Worm (Caenorhabditis elegans): Measurements from ENCODE around the gene clh-5.

The clh-5 gene

ce11 chrII:9098505-9098904 is at the start of gene clh-5:
Gene clh-5 (minus strand): TSS chrII:9098605.
- TF ChIP-seq aly-2 (tag; optimal IDR thresholded peaks at IDR 0.05), result no peak
- no peak for TF ChIP-seq daf-12 (tag; optimal IDR thresholded peaks at IDR 0.05)
- TF ChIP-seq nhr-77 (tag; optimal IDR thresholded peaks at IDR 0.05), result no peak
- TF ChIP-seq fos-1 (tag; optimal IDR thresholded peaks at IDR 0.05), result no peak
- TF ChIP-seq nfya-1 (tag; optimal IDR thresholded peaks at IDR 0.05; ENCODE audit: insufficient read depth), result no peak
- no peak for TF ChIP-seq ceh-16 (tag; optimal IDR thresholded peaks at IDR 0.05)
- no peak for TF ChIP-seq nhr-76 (tag; optimal IDR thresholded peaks at IDR 0.05)
- TF ChIP-seq lin-39 (tag; optimal IDR thresholded peaks at IDR 0.05), result no peak
- no peak for TF ChIP-seq ZK546.5 (tag; optimal IDR thresholded peaks at IDR 0.05)
- TF ChIP-seq lin-15B (tag; optimal IDR thresholded peaks at IDR 0.05), result no peak
- TF ChIP-seq ztf-11 (tag; optimal IDR thresholded peaks at IDR 0.05), result no peak
- TF ChIP-seq ama-1 (optimal IDR thresholded peaks at IDR 0.05), result no peak
- no peak for TF ChIP-seq elt-2 (tag; optimal IDR thresholded peaks at IDR 0.05)
- TF ChIP-seq nhr-23 (tag; optimal IDR thresholded peaks at IDR 0.05), result no peak
- TF ChIP-seq nhr-25 (tag; optimal IDR thresholded peaks at IDR 0.05), result no peak
- TF ChIP-seq fkh-2 (tag; optimal IDR thresholded peaks at IDR 0.05), result no peak

ce11 chrII:9148079-9148478 is 49.7 kb upstream of the clh-5 start:
- TF ChIP-seq aly-2 (tag; optimal IDR thresholded peaks at IDR 0.05), result no peak
- no peak for TF ChIP-seq R02D3.7 (tag; optimal IDR thresholded peaks at IDR 0.05)
- TF ChIP-seq ama-1 (optimal IDR thresholded peaks at IDR 0.05), result no peak
- TF ChIP-seq fkh-2 (tag; optimal IDR thresholded peaks at IDR 0.05), result no peak
- TF ChIP-seq nhr-23 (tag; optimal IDR thresholded peaks at IDR 0.05), result no peak
- no peak for TF ChIP-seq ztf-4 (tag; optimal IDR thresholded peaks at IDR 0.05)

- TF ChIP-seq skn-1 (tag; optimal IDR thresholded peaks at IDR 0.05) (no peak), nhr-77 (tag; optimal IDR thresholded peaks at IDR 0.05) (no peak), nfya-1 (tag; optimal IDR thresholded peaks at IDR 0.05; ENCODE audit: insufficient read depth) (no peak), nhr-12 (tag; optimal IDR thresholded peaks at IDR 0.05) (no peak), ceh-9 (tag; optimal IDR thresholded peaks at IDR 0.05) (no peak), ZK546.5 (tag; optimal IDR thresholded peaks at IDR 0.05) (no peak), daf-12 (tag; optimal IDR thresholded peaks at IDR 0.05) (no peak), snpc-4 (tag; optimal IDR thresholded peaks at IDR 0.05) (no peak), elt-1 (tag; optimal IDR thresholded peaks at IDR 0.05) (no peak)
Observed at ce11 chrII:9145961-9146360, 47.6 kb upstream of the clh-5 start, which contains the start of gene W07A12.4. Gene W07A12.4 (plus strand): TSS chrII:9146261.

ce11 chrII:9144366-9144765 is 46.0 kb upstream of the clh-5 start:
- TF ChIP-seq nhr-76 (tag; optimal IDR thresholded peaks at IDR 0.05) (no peak), nhr-77 (tag; optimal IDR thresholded peaks at IDR 0.05) (no peak), elt-1 (tag; optimal IDR thresholded peaks at IDR 0.05) (no peak), nhr-67 (tag; optimal IDR thresholded peaks at IDR 0.05) (no peak)

DNA sequence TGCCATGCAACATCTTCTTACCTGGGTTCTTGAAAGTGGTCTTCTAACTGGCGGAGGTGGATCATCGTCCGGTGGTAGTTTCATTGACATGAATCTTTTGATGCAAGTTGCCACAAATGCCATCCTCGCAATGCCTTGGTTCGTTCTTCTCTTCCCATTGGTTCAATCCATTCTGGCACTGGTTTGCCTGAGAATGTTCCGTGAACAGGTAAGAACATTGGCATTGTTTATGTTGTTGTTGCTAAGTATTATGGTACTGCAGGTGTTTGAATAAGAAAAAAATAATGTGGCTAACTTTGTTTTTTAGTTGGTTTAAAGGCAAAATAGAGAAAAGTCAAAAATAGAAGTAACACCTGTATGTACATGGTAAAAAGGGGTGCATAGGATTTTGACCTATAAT is 45.4 kb upstream of the clh-5 start:
- TF ChIP-seq nhr-12 (tag; optimal IDR thresholded peaks at IDR 0.05), result no peak
- TF ChIP-seq sea-2 (GFP tag; optimal IDR thresholded peaks at IDR 0.05), result no peak
- TF ChIP-seq snpc-4 (tag; optimal IDR thresholded peaks at IDR 0.05), result no peak
- no peak for TF ChIP-seq unc-62 (GFP tag; optimal IDR thresholded peaks at IDR 0.05)
- TF ChIP-seq nhr-76 (tag; optimal IDR thresholded peaks at IDR 0.05), result no peak
- TF ChIP-seq skn-1 (tag; optimal IDR thresholded peaks at IDR 0.05), result no peak
- TF ChIP-seq nhr-28 (tag; optimal IDR thresholded peaks at IDR 0.05), result no peak
- no peak for TF ChIP-seq nfya-1 (tag; optimal IDR thresholded peaks at IDR 0.05; ENCODE audit: insufficient read depth)
- no peak for TF ChIP-seq daf-12 (tag; optimal IDR thresholded peaks at IDR 0.05)
- TF ChIP-seq fos-1 (tag; optimal IDR thresholded peaks at IDR 0.05), result no peak
- TF ChIP-seq ceh-16 (tag; optimal IDR thresholded peaks at IDR 0.05), result no peak
- no peak for TF ChIP-seq hmg-11 (tag; optimal IDR thresholded peaks at IDR 0.05)
- no peak for TF ChIP-seq eor-1 (tag; optimal IDR thresholded peaks at IDR 0.05)
- TF ChIP-seq nhr-11 (tag; optimal IDR thresholded peaks at IDR 0.05), result no peak
- no peak for TF ChIP-seq mml-1 (tag; optimal IDR thresholded peaks at IDR 0.05)
- TF ChIP-seq ztf-11 (tag; optimal IDR thresholded peaks at IDR 0.05), result no peak

- TF ChIP-seq ztf-4 (tag; optimal IDR thresholded peaks at IDR 0.05) (no peak), elt-3 (tag; optimal IDR thresholded peaks at IDR 0.05) (no peak)
Observed at ce11 chrII:9141110-9141509, 42.7 kb upstream of the clh-5 start.
